Worm (Caenorhabditis elegans) whole organism, L2 larva: ENCODE results near the gene allo-1.

Experiments
- blmp-1 ChIP-seq: sonication (generic microtip); optimal IDR thresholded peaks from 2 replicates; lab custom pipeline; 2017; ENCODE audit warnings: missing genetic modification characterization, mild to moderate bottlenecking, missing compliant biosample characterization, antibody characterized with exemption, moderate library complexity; ENCODE audit not compliant: insufficient read depth
- ceh-16 ChIP-seq: fragments of 150-350 bp; optimal IDR thresholded peaks from 2 replicates; lab custom pipeline; 2014; ENCODE audit warnings: missing biosample characterization, missing genetic modification characterization
- ceh-82 ChIP-seq: fragments of 150-350 bp; optimal IDR thresholded peaks from 2 replicates; lab custom pipeline; 2014; ENCODE audit warnings: missing biosample characterization, missing genetic modification characterization
- mab-5 ChIP-seq: fragments of 150-350 bp; optimal IDR thresholded peaks from 2 replicates; lab custom pipeline; 2014; ENCODE audit warnings: missing biosample characterization, missing genetic modification characterization

- TF ChIP-seq mab-5 (tag; lab: Kevin White, UChicago) (no peak), ceh-82 (tag; lab: Kevin White, UChicago) (no peak), ceh-16 (tag; lab: Kevin White, UChicago) (no peak), blmp-1 (no peak)
Observed at ce11 chrIV:10727734-10728133, 30.9 kb upstream of the allo-1 start, which contains the start of gene ZC168.2.
